Worm (Caenorhabditis elegans) whole organism, L1 larva: Measurements from ENCODE around the gene chca-1.

Experiments used
- C16A3.4 ChIP-seq: fragments of 150-350 bp; optimal IDR thresholded peaks from 2 replicates; lab custom pipeline; 2014; ENCODE audit warnings: missing biosample characterization, missing genetic modification characterization
- ama-1 ChIP-seq: fragments of 150-350 bp; optimal IDR thresholded peaks from 2 replicates; lab custom pipeline; 2014
- elt-2 ChIP-seq: sonication (generic microtip); optimal IDR thresholded peaks from 2 replicates; lab custom pipeline; 2016; ENCODE audit warnings: missing genetic modification characterization, mild to moderate bottlenecking, inconsistent platforms, missing compliant biosample characterization, missing genetic modification reagents
- lin-15B ChIP-seq: fragments of 150-350 bp; sonication (generic microtip); optimal IDR thresholded peaks from 3 replicates; lab custom pipeline; 2014; ENCODE audit warnings: missing biosample characterization, missing genetic modification characterization
- pag-3 ChIP-seq: sonication (generic microtip); optimal IDR thresholded peaks from 2 replicates; lab custom pipeline; 2017; ENCODE audit warnings: missing genetic modification characterization, mild to moderate bottlenecking, missing compliant biosample characterization, antibody characterized with exemption, borderline replicate concordance; ENCODE audit not compliant: insufficient read depth
- sox-4 ChIP-seq: sonication (generic microtip); optimal IDR thresholded peaks from 2 replicates; lab custom pipeline; 2016; ENCODE audit warnings: missing genetic modification characterization, missing compliant biosample characterization
- unc-62 ChIP-seq: fragments of 150-350 bp; optimal IDR thresholded peaks from 2 replicates; lab custom pipeline; 2014; ENCODE audit warnings: missing biosample characterization, missing genetic modification reagents, missing genetic modification characterization
- zag-1 ChIP-seq: fragments of 150-350 bp; optimal IDR thresholded peaks from 2 replicates; lab custom pipeline; 2014; ENCODE audit warnings: missing biosample characterization, missing genetic modification characterization
- zip-4 ChIP-seq: fragments of 200-800 bp; sonication (Bioruptor generic); optimal IDR thresholded peaks from 2 replicates; lab custom pipeline; 2018; ENCODE audit warnings: mild to moderate bottlenecking, missing genetic modification characterization, moderate library complexity, missing compliant biosample characterization

ce11 chrIV:9699062-9699461, 47.9 kb downstream of the chca-1 start:
- TF ChIP-seq ama-1 (lab: Kevin White, UChicago) (no peak), zip-4 (GFP tag; lab: Kevin White, UChicago) (no peak), pag-3 (tag; lab: Kevin White, UChicago) (no peak), unc-62 (GFP tag; lab: Kevin White, UChicago) (no peak), elt-2 (no peak), sox-4 (tag; lab: Kevin White, UChicago) (no peak), lin-15B (tag; lab: Kevin White, UChicago) (no peak), C16A3.4 (tag; lab: Kevin White, UChicago) (no peak), zag-1 (tag; lab: Kevin White, UChicago) (no peak)
